Fruit fly (Drosophila melanogaster) whole organism, embryonic: ENCODE measurements around the gene Gr61a.
A peak's percentile ranks its signal among the peaks of the same experiment; 100 is the strongest.

Source experiments
- Adf1 ChIP-seq: fragments of 200-800 bp; sonication (Bioruptor generic); IDR thresholded peaks from 2 replicates; pipeline ENCODE4 v1.3.6; 2022; ENCODE audit warnings: missing biosample characterization, missing genetic modification characterization
- CG10462 ChIP-seq: fragments of 200-800 bp; sonication (Bioruptor generic); optimal IDR thresholded peaks from 2 replicates; lab custom pipeline; 2016; ENCODE audit warnings: missing biosample characterization, missing genetic modification characterization
- CG10654 ChIP-seq: fragments of 200-800 bp; sonication (Bioruptor generic); optimal IDR thresholded peaks from 2 replicates; lab custom pipeline; 2016; ENCODE audit warnings: missing biosample characterization, missing genetic modification characterization
- CG10979 ChIP-seq: fragments of 200-800 bp; sonication (Bioruptor generic); optimal IDR thresholded peaks from 2 replicates; lab custom pipeline; 2018; ENCODE audit warnings: missing biosample characterization, mild to moderate bottlenecking, missing genetic modification characterization, moderate library complexity
- CG11093 ChIP-seq: fragments of 200-800 bp; sonication (Bioruptor generic); IDR thresholded peaks from 3 replicates; pipeline ENCODE4 v1.3.6; 2022; ENCODE audit warnings: missing biosample characterization, missing genetic modification characterization
- CG11456 ChIP-seq: fragments of 200-800 bp; sonication (Bioruptor generic); IDR thresholded peaks from 3 replicates; pipeline ENCODE4 v1.3.6; 2022; ENCODE audit warnings: missing biosample characterization, missing genetic modification characterization
- CG11560 ChIP-seq: fragments of 200-800 bp; sonication (Bioruptor generic); IDR thresholded peaks from 3 replicates; pipeline ENCODE4 v1.3.6; 2022; ENCODE audit warnings: missing biosample characterization, missing genetic modification characterization
- CG12219 ChIP-seq: fragments of 200-800 bp; sonication (Bioruptor generic); optimal IDR thresholded peaks from 3 replicates; lab custom pipeline; 2018; ENCODE audit warnings: missing biosample characterization, mild to moderate bottlenecking, missing genetic modification characterization
- CG13287 ChIP-seq: fragments of 200-800 bp; sonication (Bioruptor generic); IDR thresholded peaks from 2 replicates; pipeline ENCODE4 v1.3.6; 2022; ENCODE audit warnings: missing biosample characterization, missing genetic modification characterization; ENCODE audit not compliant: partially characterized antibody
- CG13775 ChIP-seq: fragments of 200-800 bp; sonication (Bioruptor generic); optimal IDR thresholded peaks from 3 replicates; lab custom pipeline; 2017; ENCODE audit warnings: missing biosample characterization, mild to moderate bottlenecking, missing genetic modification characterization
- CG1529 ChIP-seq: fragments of 200-800 bp; sonication (Bioruptor generic); optimal IDR thresholded peaks from 3 replicates; lab custom pipeline; 2018; ENCODE audit warnings: missing biosample characterization, missing genetic modification characterization
- CG17328 ChIP-seq: fragments of 200-800 bp; sonication (Bioruptor generic); IDR thresholded peaks from 2 replicates; pipeline ENCODE4 v1.3.6; 2022; ENCODE audit warnings: missing biosample characterization, missing genetic modification characterization
- CG17568 ChIP-seq: fragments of 200-800 bp; sonication (Bioruptor generic); optimal IDR thresholded peaks from 2 replicates; lab custom pipeline; 2018; ENCODE audit warnings: missing biosample characterization, mild to moderate bottlenecking, missing genetic modification characterization, moderate library complexity
- CG3065 ChIP-seq: fragments of 200-800 bp; sonication (Bioruptor generic); optimal IDR thresholded peaks from 2 replicates; lab custom pipeline; 2016; ENCODE audit warnings: missing biosample characterization, missing genetic modification characterization
- CG32532 ChIP-seq: fragments of 200-800 bp; sonication (Bioruptor generic); IDR thresholded peaks from 2 replicates; pipeline ENCODE4 v1.3.6; 2022; ENCODE audit warnings: missing biosample characterization, missing genetic modification characterization
- CG34224 ChIP-seq: fragments of 200-800 bp; sonication (Bioruptor generic); IDR thresholded peaks from 3 replicates; pipeline ENCODE4 v1.3.6; 2022; ENCODE audit warnings: missing biosample characterization, missing genetic modification characterization; ENCODE audit not compliant: partially characterized antibody
- CG4707 ChIP-seq: fragments of 200-800 bp; sonication (Bioruptor generic); optimal IDR thresholded peaks from 2 replicates; lab custom pipeline; 2018; ENCODE audit warnings: missing biosample characterization, mild to moderate bottlenecking, missing genetic modification characterization, moderate library complexity
- CG4854 ChIP-seq: fragments of 200-800 bp; sonication (Bioruptor generic); optimal IDR thresholded peaks from 2 replicates; lab custom pipeline; 2016; ENCODE audit warnings: missing biosample characterization, missing genetic modification characterization, inconsistent platforms
- CG6254 ChIP-seq: fragments of 200-800 bp; sonication (Bioruptor generic); optimal IDR thresholded peaks from 3 replicates; lab custom pipeline; 2017; ENCODE audit warnings: mild to moderate bottlenecking, missing biosample characterization, missing genetic modification reagents, missing genetic modification characterization
- CG7357 ChIP-seq: fragments of 200-800 bp; sonication (Bioruptor generic); IDR thresholded peaks from 3 replicates; pipeline ENCODE4 v1.3.6; 2022; ENCODE audit warnings: missing biosample characterization, missing genetic modification characterization
- CG8388 ChIP-seq: fragments of 200-800 bp; sonication (Bioruptor generic); optimal IDR thresholded peaks from 2 replicates; lab custom pipeline; 2019; ENCODE audit warnings: missing biosample characterization, mild to moderate bottlenecking, missing genetic modification characterization, moderate library complexity
- CrebB ChIP-seq: fragments of 200-800 bp; sonication (Bioruptor generic); optimal IDR thresholded peaks from 3 replicates; lab custom pipeline; 2018; ENCODE audit warnings: missing biosample characterization, mild to moderate bottlenecking, missing genetic modification characterization
- D19A ChIP-seq: fragments of 200-800 bp; optimal IDR thresholded peaks from 3 replicates; lab custom pipeline; 2019; ENCODE audit warnings: missing biosample characterization, mild to moderate bottlenecking, missing genetic modification characterization, moderate library complexity
- Dad ChIP-seq: fragments of 200-800 bp; sonication (Bioruptor generic); optimal IDR thresholded peaks from 3 replicates; lab custom pipeline; 2016; ENCODE audit warnings: missing biosample characterization, missing genetic modification characterization
- Eip74EF ChIP-seq, 2 experiments: fragments of 200-800 bp in 1 of 2; fragments of >200 bp in 1 of 2; sonication (Bioruptor generic) in 1 of 2; optimal IDR thresholded peaks; 2 replicates each; lab custom pipeline; 2017 to 2019; ENCODE audit warnings: missing biosample characterization in 2 of 2, missing genetic modification characterization in 2 of 2, mild to moderate bottlenecking in 1 of 2, moderate library complexity in 1 of 2
- Jarid2 ChIP-seq: fragments of 200-800 bp; sonication (Bioruptor generic); optimal IDR thresholded peaks from 3 replicates; lab custom pipeline; 2017; ENCODE audit warnings: mild to moderate bottlenecking, missing biosample characterization, missing genetic modification reagents, missing genetic modification characterization
- Kr ChIP-seq: fragments of 200-800 bp; sonication (Bioruptor generic); optimal IDR thresholded peaks from 2 replicates; lab custom pipeline; 2017; ENCODE audit warnings: missing biosample characterization, mild to moderate bottlenecking, missing genetic modification characterization
- MESR4 ChIP-seq: fragments of 200-800 bp; sonication (Bioruptor generic); optimal IDR thresholded peaks from 2 replicates; lab custom pipeline; 2018; ENCODE audit warnings: missing biosample characterization, mild to moderate bottlenecking, missing genetic modification characterization, moderate library complexity
- Max ChIP-seq: fragments of 200-800 bp; sonication (Bioruptor generic); optimal IDR thresholded peaks from 2 replicates; lab custom pipeline; 2016; ENCODE audit warnings: missing biosample characterization, mild to moderate bottlenecking, missing genetic modification characterization
- NC2β ChIP-seq: fragments of 200-800 bp; sonication (Bioruptor generic); optimal IDR thresholded peaks from 2 replicates; lab custom pipeline; 2016; ENCODE audit warnings: missing biosample characterization, missing genetic modification characterization
- Oli ChIP-seq: fragments of 200-800 bp; sonication (Bioruptor generic); optimal IDR thresholded peaks from 2 replicates; lab custom pipeline; 2018; ENCODE audit warnings: missing biosample characterization, mild to moderate bottlenecking, missing genetic modification characterization, moderate library complexity
- Sry-δ ChIP-seq: fragments of 200-800 bp; sonication (Bioruptor generic); optimal IDR thresholded peaks from 2 replicates; lab custom pipeline; 2016; ENCODE audit warnings: missing biosample characterization, missing genetic modification characterization
- TFAM ChIP-seq: fragments of 200-800 bp; sonication (Bioruptor generic); optimal IDR thresholded peaks from 2 replicates; lab custom pipeline; 2017; ENCODE audit warnings: missing biosample characterization, missing genetic modification characterization, inconsistent platforms
- Usf ChIP-seq: fragments of 200-800 bp; sonication (Bioruptor generic); optimal IDR thresholded peaks from 2 replicates; lab custom pipeline; 2017; ENCODE audit warnings: missing genotype, missing biosample characterization, missing genetic modification characterization
- Xrp1 ChIP-seq: fragments of 200-800 bp; sonication (Bioruptor generic); IDR thresholded peaks from 2 replicates; pipeline ENCODE4 v1.3.6; 2022; ENCODE audit warnings: missing biosample characterization, missing genetic modification characterization
- da ChIP-seq: fragments of 200-800 bp; sonication (Bioruptor generic); optimal IDR thresholded peaks from 2 replicates; lab custom pipeline; 2016; ENCODE audit warnings: missing biosample characterization, missing genetic modification characterization
- ems ChIP-seq: fragments of 200-800 bp; sonication (Bioruptor generic); optimal IDR thresholded peaks from 3 replicates; lab custom pipeline; 2016; ENCODE audit warnings: missing biosample characterization, missing genetic modification characterization
- hbn ChIP-seq: fragments of 200-800 bp; sonication (Bioruptor generic); IDR thresholded peaks from 2 replicates; pipeline ENCODE4 v1.3.6; 2022; ENCODE audit warnings: missing biosample characterization, missing genetic modification characterization; ENCODE audit not compliant: partially characterized antibody
- her ChIP-seq: fragments of 200-800 bp; sonication (Bioruptor generic); optimal IDR thresholded peaks from 2 replicates; lab custom pipeline; 2016; ENCODE audit warnings: missing biosample characterization, missing genetic modification characterization
- lmd ChIP-seq: fragments of 200-800 bp; sonication (Bioruptor generic); IDR thresholded peaks from 2 replicates; pipeline ENCODE4 v1.3.6; 2022; ENCODE audit warnings: missing biosample characterization, missing genetic modification characterization
- nerfin-1 ChIP-seq: fragments of 200-800 bp; sonication (Bioruptor generic); optimal IDR thresholded peaks from 3 replicates; lab custom pipeline; 2019; ENCODE audit warnings: missing biosample characterization, mild to moderate bottlenecking, missing genetic modification characterization, moderate library complexity
- oc ChIP-seq: fragments of 200-800 bp; sonication (Bioruptor generic); optimal IDR thresholded peaks from 2 replicates; lab custom pipeline; 2018; ENCODE audit warnings: missing biosample characterization, mild to moderate bottlenecking, missing genetic modification characterization, moderate library complexity
- pita ChIP-seq: fragments of 200-800 bp; sonication (Bioruptor generic); optimal IDR thresholded peaks from 2 replicates; lab custom pipeline; 2017; ENCODE audit warnings: missing biosample characterization, mild to moderate bottlenecking, missing genetic modification characterization
- sna ChIP-seq: fragments of 200-800 bp; sonication (Bioruptor generic); IDR thresholded peaks from 2 replicates; pipeline ENCODE4 v1.3.6; 2022; ENCODE audit warnings: missing biosample characterization, missing genetic modification characterization; ENCODE audit not compliant: partially characterized antibody
- sug ChIP-seq: fragments of 200-800 bp; optimal IDR thresholded peaks from 2 replicates; lab custom pipeline; 2019; ENCODE audit warnings: missing biosample characterization, mild to moderate bottlenecking, missing genetic modification characterization, moderate library complexity
- usp ChIP-seq: fragments of >200 bp; optimal IDR thresholded peaks from 2 replicates; lab custom pipeline; 2017; ENCODE audit warnings: missing biosample characterization, missing genetic modification characterization
- vfl ChIP-seq: fragments of 200-800 bp; sonication (Bioruptor generic); optimal IDR thresholded peaks from 2 replicates; lab custom pipeline; 2016; ENCODE audit warnings: missing biosample characterization, missing genetic modification characterization
- wor ChIP-seq: fragments of 200-800 bp; sonication (Bioruptor generic); IDR thresholded peaks from 2 replicates; pipeline ENCODE4 v1.3.6; 2022; ENCODE audit warnings: missing biosample characterization, missing genetic modification characterization

The Gr61a gene

dm6 chr3L:857063-858015 is 16.1 kb downstream of the Gr61a start, which contains the start of gene dpr20 (continued):
- TF ChIP-seq Sry-δ (GFP tag; lab: Kevin White, UChicago) (peak; percentile 25), Oli (tag; lab: Kevin White, UChicago) (peak; percentile 67), CG8388 (peak; percentile 41), hbn (GFP tag; lab: Robert Waterston, UW) (no peak), Kr (GFP tag; lab: Kevin White, UChicago) (no peak), Max (GFP tag; lab: Kevin White, UChicago) (peak; percentile 33), Eip74EF (GFP tag; optimal IDR thresholded peaks at IDR 0.05; lab: Kevin White, UChicago) (no peak), wor (GFP tag; lab: Robert Waterston, UW) (peak; percentile 50), MESR4 (peak; percentile 4), CG7357 (peak; percentile 77), sna (GFP tag; lab: Robert Waterston, UW) (no peak), da (GFP tag; lab: Kevin White, UChicago) (no peak), lmd (peak; percentile 91), Adf1 (GFP tag; lab: Robert Waterston, UW) (peak; percentile 53), nerfin-1 (tag; lab: Kevin White, UChicago) (peak; percentile 33), CrebB (tag; lab: Kevin White, UChicago) (peak; percentile 52), CG10979 (tag; lab: Kevin White, UChicago) (peak; percentile 38), CG34224 (GFP tag; lab: Robert Waterston, UW) (no peak), CG17328 (GFP tag; lab: Robert Waterston, UW) (peak; percentile 88), CG1529 (GFP tag; lab: Kevin White, UChicago) (no peak), CG13287 (no peak), ems (GFP tag; lab: Kevin White, UChicago) (peak; percentile 69), NC2β (GFP tag; lab: Kevin White, UChicago) (peak; percentile 53), CG10654 (GFP tag; lab: Kevin White, UChicago) (peak; percentile 58), CG17568 (GFP tag; lab: Kevin White, UChicago) (peak; percentile 26), Jarid2 (GFP tag; lab: Kevin White, UChicago) (no peak), CG10462 (GFP tag; lab: Kevin White, UChicago) (no peak), CG4707 (peak; percentile 6), Usf (GFP tag; lab: Kevin White, UChicago) (peak; percentile 9), Xrp1 (GFP tag; lab: Robert Waterston, UW) (peak; percentile 87), CG11560 (peak; percentile 70), CG6254 (no peak), TFAM (GFP tag; lab: Kevin White, UChicago) (no peak), usp (GFP tag; lab: Kevin White, UChicago) (no peak), sug (tag; lab: Kevin White, UChicago) (peak; percentile 64), Dad (GFP tag; lab: Kevin White, UChicago) (peak; percentile 67), CG11093 (peak; percentile 85), CG3065 (GFP tag; lab: Kevin White, UChicago) (no peak), her (GFP tag; lab: Kevin White, UChicago) (peak; percentile 73), vfl (peak; percentile 63), CG11456 (GFP tag; lab: Robert Waterston, UW) (peak; percentile 95), CG12219 (GFP tag; lab: Kevin White, UChicago) (peak; percentile 73), pita (peak; percentile 35), oc (tag; lab: Kevin White, UChicago) (peak; percentile 48), CG4854 (peak; percentile 36), CG32532 (GFP tag; lab: Robert Waterston, UW) (peak; percentile 93), D19A (tag; lab: Kevin White, UChicago) (peak; percentile 50), CG13775 (GFP tag; lab: Kevin White, UChicago) (peak; percentile 35)
